Worm (Caenorhabditis elegans): ENCODE data around the gene T24E12.1.

DNA sequence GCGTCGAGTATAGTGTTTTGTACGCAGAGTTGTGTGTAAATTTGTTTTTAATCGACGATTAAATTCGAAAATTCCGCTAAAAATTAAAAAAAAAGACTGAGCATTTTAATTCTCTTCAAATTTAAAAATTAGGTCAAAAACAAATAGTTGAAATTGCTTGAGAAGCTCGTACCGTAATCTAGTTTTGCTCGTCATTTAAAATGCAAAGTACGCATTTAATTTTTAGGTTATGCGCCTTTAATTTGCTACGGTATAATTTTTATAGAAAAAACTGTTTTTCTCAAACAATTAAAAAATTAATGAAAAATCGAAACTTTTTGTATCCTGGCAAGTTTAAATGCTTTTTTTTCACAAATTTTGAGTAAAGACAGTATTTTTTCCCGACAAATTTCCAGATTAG lies 23.3 kb downstream of the T24E12.1 start:
- no peak for TF ChIP-seq ama-1 (optimal IDR thresholded peaks at IDR 0.05)
- no peak for TF ChIP-seq flt-1 (GFP tag; IDR thresholded peaks at IDR 0.05)
- TF ChIP-seq sea-1 (GFP tag; conservative IDR thresholded peaks at IDR 0.05): no peak
- TF ChIP-seq F13C5.2 (tag; optimal IDR thresholded peaks at IDR 0.05): no peak
- TF ChIP-seq hmg-4 (GFP tag; optimal IDR thresholded peaks at IDR 0.05): no peak
- TF ChIP-seq ets-7 (tag; optimal IDR thresholded peaks at IDR 0.05): no peak
- no peak for TF ChIP-seq B0310.2 (tag; optimal IDR thresholded peaks at IDR 0.05)
- no peak for TF ChIP-seq scrt-1 (GFP tag; IDR thresholded peaks at IDR 0.05)
- TF ChIP-seq ceh-13 (GFP tag; optimal IDR thresholded peaks at IDR 0.05): no peak
- no peak for TF ChIP-seq hmbx-1 (tag; optimal IDR thresholded peaks at IDR 0.05)
- TF ChIP-seq ceh-36 (tag; optimal IDR thresholded peaks at IDR 0.05): no peak
